Fruit fly (Drosophila melanogaster) whole organism, pupa: Measurements from ENCODE around the gene ppk18.

Experiments used
- CG10348 ChIP-seq: fragments of 200-800 bp; sonication (Bioruptor generic); IDR thresholded peaks from 2 replicates; pipeline ENCODE4 v1.3.6; 2022; ENCODE audit warnings: missing biosample characterization, missing genetic modification characterization
- CG12605 ChIP-seq: fragments of 200-800 bp; sonication (Bioruptor generic); IDR thresholded peaks from 2 replicates; pipeline ENCODE4 v1.3.6; 2022; ENCODE audit warnings: missing biosample characterization, missing genetic modification characterization
- CG13204 ChIP-seq: fragments of 200-800 bp; sonication (Bioruptor generic); optimal IDR thresholded peaks from 2 replicates; lab custom pipeline; 2018; ENCODE audit warnings: missing biosample characterization, mild to moderate bottlenecking, missing genetic modification characterization, moderate library complexity
- Pif1A ChIP-seq: fragments of 200-800 bp; sonication (Bioruptor generic); optimal IDR thresholded peaks from 3 replicates; lab custom pipeline; 2016; ENCODE audit warnings: missing biosample characterization, missing genetic modification characterization
- Pif1B ChIP-seq: fragments of 200-800 bp; sonication (Bioruptor generic); optimal IDR thresholded peaks from 3 replicates; lab custom pipeline; 2016; ENCODE audit warnings: missing biosample characterization, missing genetic modification characterization
- Snoo ChIP-seq: fragments of 200-800 bp; sonication (Bioruptor generic); optimal IDR thresholded peaks from 3 replicates; lab custom pipeline; 2017; ENCODE audit warnings: missing biosample characterization, mild to moderate bottlenecking, missing genetic modification characterization, inconsistent platforms
- fd96Ca ChIP-seq: fragments of 200-800 bp; sonication (Bioruptor generic); IDR thresholded peaks from 3 replicates; pipeline ENCODE4 v1.3.6; 2022; ENCODE audit warnings: missing biosample characterization, missing genetic modification characterization

DNA sequence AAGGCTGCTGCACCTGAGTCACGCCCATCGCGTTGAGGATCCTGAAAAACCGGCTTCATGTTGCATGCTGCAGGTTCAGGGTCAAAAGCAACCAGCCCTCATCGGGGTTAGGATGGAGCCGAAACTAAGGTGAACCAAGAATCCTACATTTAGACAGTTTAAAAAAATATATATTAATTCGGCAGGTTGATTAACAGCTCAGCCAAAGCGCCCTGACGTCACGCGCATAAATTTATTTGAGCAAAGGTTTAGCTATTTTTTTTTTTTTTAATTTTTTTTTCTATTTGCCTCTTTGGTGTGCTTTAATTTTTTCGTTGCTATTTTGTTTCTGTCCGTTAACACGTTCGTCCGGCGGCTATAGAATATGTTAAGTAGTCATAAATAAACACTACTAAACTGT, 13.7 kb upstream of the ppk18 start:
- TF ChIP-seq Pif1B (GFP tag; lab: Kevin White, UChicago), result no peak
- no peak for TF ChIP-seq CG12605 (GFP tag; lab: Robert Waterston, UW)
- no peak for TF ChIP-seq CG13204 (GFP tag; lab: Kevin White, UChicago)
- no peak for TF ChIP-seq Pif1A (GFP tag; lab: Kevin White, UChicago)
- no peak for TF ChIP-seq Snoo
- no peak for TF ChIP-seq CG10348 (GFP tag; lab: Robert Waterston, UW)
- no peak for TF ChIP-seq fd96Ca
